Worm (Caenorhabditis elegans): ENCODE results near the gene lelo-3.

ce11 chrX:6003853-6004252 lies 18.5 kb downstream of the lelo-3 start, which contains the start of gene sups-1:
- no peak for TF ChIP-seq ama-1 (optimal IDR thresholded peaks at IDR 0.05)
- no peak for TF ChIP-seq pha-4 (tag; optimal IDR thresholded peaks at IDR 0.05)
- TF ChIP-seq elt-2 (tag; optimal IDR thresholded peaks at IDR 0.05) = no peak
- no peak for TF ChIP-seq pag-3 (tag; optimal IDR thresholded peaks at IDR 0.05; ENCODE audit: borderline replicate concordance)
- TF ChIP-seq tbx-2 (tag; optimal IDR thresholded peaks at IDR 0.05) = no peak
- TF ChIP-seq pqm-1 (tag; optimal IDR thresholded peaks at IDR 0.05) = no peak
- no peak for TF ChIP-seq ceh-22 (tag; optimal IDR thresholded peaks at IDR 0.05)
